Fruit fly (Drosophila melanogaster): ENCODE results near the gene gudu.

gudu gene

DNA sequence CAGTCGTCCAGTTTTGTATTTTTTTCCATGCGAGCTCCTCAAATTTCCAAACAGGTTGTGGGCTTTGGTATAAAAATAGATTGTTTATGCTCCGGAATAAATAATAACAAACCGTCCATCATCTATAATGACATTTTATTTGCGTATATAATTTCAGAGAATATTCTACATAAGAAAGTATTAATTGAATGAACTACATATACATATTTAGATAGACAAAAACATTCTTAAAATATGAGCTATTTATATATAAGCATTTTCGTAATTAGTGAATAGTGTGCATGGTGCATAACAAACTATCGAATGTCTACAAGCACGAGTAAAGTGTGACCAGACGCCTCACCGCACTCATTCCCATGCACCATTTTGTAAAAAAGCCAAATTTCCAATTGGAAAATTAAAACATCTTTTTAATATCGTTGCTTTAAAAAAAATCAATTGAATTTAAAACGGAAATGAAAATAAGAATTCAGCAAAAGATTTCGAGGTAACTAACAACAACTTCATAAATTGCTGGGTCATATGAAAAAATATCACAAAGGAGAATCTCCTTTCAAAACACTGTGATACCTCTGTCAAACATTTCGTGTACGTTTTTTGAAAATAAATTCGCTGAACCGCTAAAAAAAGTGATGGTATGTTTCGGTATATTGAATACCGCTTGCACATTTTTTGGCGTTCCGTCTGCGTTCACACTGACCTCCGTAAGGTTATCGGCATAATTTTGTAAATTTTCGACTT, 38.2 kb downstream of the gudu start, which contains the start of gene muc (continued):
- peak; percentile 33; the same call in 1 of the 2 replicates for TF ChIP-seq CG31224 (GFP tag; IDR thresholded peaks at IDR 0.05)
- TF ChIP-seq D (optimal IDR thresholded peaks at IDR 0.05), result no peak
- no peak for TF ChIP-seq D (GFP tag; optimal IDR thresholded peaks at IDR 0.05)
- TF ChIP-seq ranshi (GFP tag; IDR thresholded peaks at IDR 0.05), result peak; percentile 24; the same call in 1 of the 2 replicates
- no peak for TF ChIP-seq CG8765 (GFP tag; IDR thresholded peaks at IDR 0.05)
- peak; percentile 33 for TF ChIP-seq CG18599 (GFP tag; optimal IDR thresholded peaks at IDR 0.05)
- TF ChIP-seq ase (GFP tag; IDR thresholded peaks at IDR 0.05), result no peak
- no peak for TF ChIP-seq seq (GFP tag; IDR thresholded peaks at IDR 0.05)
- no peak for TF ChIP-seq dm (GFP tag; optimal IDR thresholded peaks at IDR 0.05)
- peak; percentile 74 for TF ChIP-seq zen (tag; optimal IDR thresholded peaks at IDR 0.05)
- TF ChIP-seq CG2120 (GFP tag; optimal IDR thresholded peaks at IDR 0.05), result peak; percentile 62
- TF ChIP-seq chinmo (GFP tag; IDR thresholded peaks at IDR 0.05; ENCODE audit: partially characterized antibody), result no peak
- no peak for TF ChIP-seq onecut (GFP tag; IDR thresholded peaks at IDR 0.05)
- no peak for TF ChIP-seq CkIIα-i1 (GFP tag; IDR thresholded peaks at IDR 0.05)
- no peak for TF ChIP-seq CG12219 (GFP tag; optimal IDR thresholded peaks at IDR 0.05)
- peak; percentile 60 for TF ChIP-seq E2f2 (GFP tag; IDR thresholded peaks at IDR 0.05)
- TF ChIP-seq Dp (GFP tag; optimal IDR thresholded peaks at IDR 0.05), result peak; percentile 49
- peak; percentile 59 for TF ChIP-seq Med (GFP tag)
- no peak for TF ChIP-seq Vsx1 (GFP tag; optimal IDR thresholded peaks at IDR 0.05)
- peak; percentile 80 for TF ChIP-seq kah (GFP tag; optimal IDR thresholded peaks at IDR 0.05)
- no peak for TF ChIP-seq B-H1 (GFP tag; IDR thresholded peaks at IDR 0.05)
- TF ChIP-seq CG10274 (GFP tag; optimal IDR thresholded peaks at IDR 0.05), result no peak
- TF ChIP-seq ind (GFP tag; optimal IDR thresholded peaks at IDR 0.05), result peak; percentile 17
- no peak for TF ChIP-seq HLHmδ (GFP tag; optimal IDR thresholded peaks at IDR 0.05)
- TF ChIP-seq nerfin-2 (GFP tag; IDR thresholded peaks at IDR 0.05; ENCODE audit: partially characterized antibody), result peak; percentile 26
- no peak for TF ChIP-seq CG8089 (GFP tag; optimal IDR thresholded peaks at IDR 0.05)
- TF ChIP-seq CG12659 (GFP tag; optimal IDR thresholded peaks at IDR 0.05), result peak; percentile 77
- peak; percentile 40 for TF ChIP-seq Mad (GFP tag; optimal IDR thresholded peaks at IDR 0.05)
- TF ChIP-seq pum (GFP tag; optimal IDR thresholded peaks at IDR 0.05), result peak; percentile 11
- peak; percentile 79; the same call in 1 of the 2 replicates for TF ChIP-seq amos (GFP tag; IDR thresholded peaks at IDR 0.05; ENCODE audit: partially characterized antibody)
- no peak for TF ChIP-seq CG7987 (GFP tag; optimal IDR thresholded peaks at IDR 0.05)
- TF ChIP-seq CG16779 (GFP tag; IDR thresholded peaks at IDR 0.05), result no peak
- TF ChIP-seq MTF-1 (GFP tag; optimal IDR thresholded peaks at IDR 0.05; ENCODE audit: borderline replicate concordance), result no peak
- no peak for TF ChIP-seq jing (GFP tag; optimal IDR thresholded peaks at IDR 0.05)
- TF ChIP-seq CG30020 (tag; optimal IDR thresholded peaks at IDR 0.05), result peak; percentile 94
- no peak for TF ChIP-seq Jarid2 (GFP tag; optimal IDR thresholded peaks at IDR 0.05)
- no peak for TF ChIP-seq CG6175 (GFP tag; IDR thresholded peaks at IDR 0.05)
- no peak for TF ChIP-seq danr (GFP tag; IDR thresholded peaks at IDR 0.05)
- TF ChIP-seq Lpt (GFP tag; optimal IDR thresholded peaks at IDR 0.05), result no peak
- TF ChIP-seq CG12942 (GFP tag; optimal IDR thresholded peaks at IDR 0.05), result peak; percentile 48
- no peak for TF ChIP-seq her (GFP tag; optimal IDR thresholded peaks at IDR 0.05)
- no peak for TF ChIP-seq Asciz (GFP tag; optimal IDR thresholded peaks at IDR 0.05)
- no peak for TF ChIP-seq HHEX (GFP tag; optimal IDR thresholded peaks at IDR 0.05)
- TF ChIP-seq CG10462 (GFP tag; optimal IDR thresholded peaks at IDR 0.05), result no peak
- peak; percentile 90 for TF ChIP-seq Lhr (GFP tag; optimal IDR thresholded peaks at IDR 0.05)
- TF ChIP-seq CG14441 (GFP tag; IDR thresholded peaks at IDR 0.05), result peak; percentile 24; the same call in 1 of the 2 replicates
- TF ChIP-seq lbe (GFP tag; optimal IDR thresholded peaks at IDR 0.05), result peak; percentile 38
- no peak for TF ChIP-seq Aef1 (GFP tag; IDR thresholded peaks at IDR 0.05)
- no peak for TF ChIP-seq crp (GFP tag; optimal IDR thresholded peaks at IDR 0.05)
- TF ChIP-seq ab (GFP tag; optimal IDR thresholded peaks at IDR 0.05), result no peak

All from whole organism, embryonic.